Worm (Caenorhabditis elegans): ENCODE measurements around the gene F19G12.3.

F19G12.3 gene

ce11 chrX:1381565-1381964 is 43.0 kb upstream of the F19G12.3 start, which contains the start of gene F56C3.10:
F56C3.10 (minus strand) TSS chrX:1381665.
- no peak for TF ChIP-seq ztf-4 (tag; optimal IDR thresholded peaks at IDR 0.05)
- TF ChIP-seq nhr-129 (tag; optimal IDR thresholded peaks at IDR 0.05) = no peak
- no peak for TF ChIP-seq nhr-77 (tag; optimal IDR thresholded peaks at IDR 0.05)
- TF ChIP-seq ZK546.5 (tag; optimal IDR thresholded peaks at IDR 0.05) = no peak
- no peak for TF ChIP-seq ztf-1 (GFP tag; conservative IDR thresholded peaks at IDR 0.05)
- no peak for TF ChIP-seq mab-5 (tag; optimal IDR thresholded peaks at IDR 0.05)
- no peak for TF ChIP-seq zag-1 (tag; optimal IDR thresholded peaks at IDR 0.05)
- TF ChIP-seq ztf-11 (tag; optimal IDR thresholded peaks at IDR 0.05) = no peak
- no peak for TF ChIP-seq alr-1 (tag; optimal IDR thresholded peaks at IDR 0.05)
- TF ChIP-seq Y55F3AM.14 (GFP tag; optimal IDR thresholded peaks at IDR 0.05) = no peak
- TF ChIP-seq gmeb-1 (tag; optimal IDR thresholded peaks at IDR 0.05) = no peak

ce11 chrX:1383546-1383945 is 41.1 kb upstream of the F19G12.3 start:
- TF ChIP-seq nhr-25 (tag; optimal IDR thresholded peaks at IDR 0.05) (no peak), mab-5 (tag; optimal IDR thresholded peaks at IDR 0.05) (no peak), ceh-16 (tag; optimal IDR thresholded peaks at IDR 0.05) (no peak)

DNA sequence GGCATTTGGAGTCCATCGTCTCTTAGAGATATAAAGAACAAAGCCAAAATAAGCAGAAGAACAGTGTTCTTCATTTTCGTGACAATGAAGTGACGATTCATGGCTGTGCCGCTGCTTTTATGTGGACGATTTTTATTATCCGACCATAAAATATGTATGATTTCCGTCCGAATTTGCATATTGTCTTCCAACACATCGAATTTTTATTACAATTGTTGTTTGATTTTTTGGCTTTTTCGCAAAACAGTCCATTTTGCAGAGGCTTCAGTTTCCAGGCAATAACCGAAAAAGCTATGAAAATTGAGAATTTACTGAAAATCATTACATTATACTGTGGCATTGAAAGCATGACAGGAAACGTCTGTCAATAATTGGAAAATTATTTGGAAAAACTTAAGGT is 40.1 kb upstream of the F19G12.3 start, which contains the start of gene F56C3.8:
TSS of gene F56C3.8 (minus strand) at position 101 of the 400 bp plus-strand sequence.
- TF ChIP-seq nhr-23 (tag; optimal IDR thresholded peaks at IDR 0.05) (no peak), mbf-1 (tag; optimal IDR thresholded peaks at IDR 0.05) (no peak), ztf-11 (tag; optimal IDR thresholded peaks at IDR 0.05) (no peak)

- TF ChIP-seq alr-1 (tag; optimal IDR thresholded peaks at IDR 0.05) (no peak), mdl-1 (tag; optimal IDR thresholded peaks at IDR 0.05) (no peak), ceh-82 (tag; optimal IDR thresholded peaks at IDR 0.05) (no peak), gmeb-1 (tag; optimal IDR thresholded peaks at IDR 0.05) (no peak), ztf-1 (GFP tag; conservative IDR thresholded peaks at IDR 0.05) (no peak), nhr-10 (tag; optimal IDR thresholded peaks at IDR 0.05) (no peak), egl-27 (tag; optimal IDR thresholded peaks at IDR 0.05) (no peak), nhr-12 (tag; optimal IDR thresholded peaks at IDR 0.05) (no peak), mab-5 (tag; optimal IDR thresholded peaks at IDR 0.05) (no peak), ceh-16 (tag; optimal IDR thresholded peaks at IDR 0.05) (no peak), crh-2 (tag; optimal IDR thresholded peaks at IDR 0.05) (no peak), unc-55 (GFP tag; optimal IDR thresholded peaks at IDR 0.05) (no peak), ama-1 (optimal IDR thresholded peaks at IDR 0.05) (no peak), nhr-77 (tag; optimal IDR thresholded peaks at IDR 0.05) (no peak), unc-39 (tag; optimal IDR thresholded peaks at IDR 0.05) (no peak), nhr-25 (tag; optimal IDR thresholded peaks at IDR 0.05) (no peak), nhr-6 (tag; optimal IDR thresholded peaks at IDR 0.05) (no peak), ztf-4 (tag; optimal IDR thresholded peaks at IDR 0.05) (no peak), nhr-11 (tag; optimal IDR thresholded peaks at IDR 0.05) (no peak), aly-2 (tag; optimal IDR thresholded peaks at IDR 0.05) (no peak)
Measured at ce11 chrX:1386893-1387367, 37.7 kb upstream of the F19G12.3 start, which contains the start of gene F56C3.1. F56C3.1 (plus strand) TSS chrX:1387317.

- TF ChIP-seq crh-2 (tag; optimal IDR thresholded peaks at IDR 0.05) (peak; percentile 96), ztf-4 (tag; optimal IDR thresholded peaks at IDR 0.05) (peak; percentile 88), unc-62 (GFP tag; optimal IDR thresholded peaks at IDR 0.05) (no peak), nhr-12 (tag; optimal IDR thresholded peaks at IDR 0.05) (peak; percentile 66), aly-2 (tag; optimal IDR thresholded peaks at IDR 0.05) (peak; percentile 59), mab-5 (tag; optimal IDR thresholded peaks at IDR 0.05) (peak; percentile 66), mdl-1 (tag; optimal IDR thresholded peaks at IDR 0.05) (peak; percentile 7 to 80), nhr-11 (tag; optimal IDR thresholded peaks at IDR 0.05) (peak; percentile 38), sma-3 (GFP tag; optimal IDR thresholded peaks at IDR 0.05) (peak; percentile 94), ceh-82 (tag; optimal IDR thresholded peaks at IDR 0.05) (peak; percentile 87), egl-27 (tag; optimal IDR thresholded peaks at IDR 0.05) (peak; percentile 93), nhr-23 (tag; optimal IDR thresholded peaks at IDR 0.05) (no peak), fos-1 (tag; optimal IDR thresholded peaks at IDR 0.05) (peak; percentile 96), nhr-6 (tag; optimal IDR thresholded peaks at IDR 0.05) (peak; percentile 95), snpc-4 (tag; optimal IDR thresholded peaks at IDR 0.05) (peak; percentile 34), mbf-1 (tag; optimal IDR thresholded peaks at IDR 0.05) (peak; percentile 62), lin-39 (tag; optimal IDR thresholded peaks at IDR 0.05) (no peak), nhr-21 (tag; optimal IDR thresholded peaks at IDR 0.05) (peak; percentile 99), elt-3 (tag; optimal IDR thresholded peaks at IDR 0.05) (no peak), ceh-16 (tag; optimal IDR thresholded peaks at IDR 0.05) (peak; percentile 80), sma-9 (GFP tag; optimal IDR thresholded peaks at IDR 0.05) (peak; percentile 89), sma-9 (tag; optimal IDR thresholded peaks at IDR 0.05) (no peak), ama-1 (optimal IDR thresholded peaks at IDR 0.05) (no peak), ZK546.5 (tag; optimal IDR thresholded peaks at IDR 0.05) (peak; percentile 46), nhr-25 (tag; optimal IDR thresholded peaks at IDR 0.05) (peak; percentile 95), alr-1 (tag; optimal IDR thresholded peaks at IDR 0.05) (no peak), dmd-4 (tag; optimal IDR thresholded peaks at IDR 0.05) (peak; percentile 73), lsy-2 (tag; optimal IDR thresholded peaks at IDR 0.05) (peak; percentile 83 to 93), sem-4 (tag; optimal IDR thresholded peaks at IDR 0.05) (peak; percentile 94), F13H6.1 (tag; optimal IDR thresholded peaks at IDR 0.05) (peak; percentile 85), ztf-1 (GFP tag; conservative IDR thresholded peaks at IDR 0.05) (no peak), skn-1 (tag; optimal IDR thresholded peaks at IDR 0.05) (peak; percentile 91), Y55F3AM.14 (GFP tag; optimal IDR thresholded peaks at IDR 0.05) (peak; percentile 74), nhr-129 (tag; optimal IDR thresholded peaks at IDR 0.05) (peak; percentile 96)
Measured at ce11 chrX:1389382-1389983, 35.1 kb upstream of the F19G12.3 start.

Data from whole organism, L2 larva.